Fruit fly (Drosophila melanogaster) whole organism, embryonic: Measurements from ENCODE around the gene ck.

ENCODE experiments used
- Asciz ChIP-seq: fragments of 200-800 bp; sonication (Bioruptor generic); optimal IDR thresholded peaks from 2 replicates; lab custom pipeline; 2017; ENCODE audit warnings: missing biosample characterization, mild to moderate bottlenecking, missing genetic modification characterization, missing genetic modification reagents
- BEAF-32 ChIP-seq: fragments of 200-800 bp; sonication (Bioruptor generic); optimal IDR thresholded peaks from 3 replicates; lab custom pipeline; 2017; ENCODE audit warnings: missing biosample characterization, missing genetic modification characterization, mild to moderate bottlenecking, moderate library complexity, missing genetic modification reagents
- CG10431 ChIP-seq: fragments of 200-800 bp; sonication (Bioruptor generic); optimal IDR thresholded peaks from 3 replicates; lab custom pipeline; 2018; ENCODE audit warnings: missing biosample characterization, mild to moderate bottlenecking, missing genetic modification characterization
- CG10543 ChIP-seq: fragments of 200-800 bp; sonication (Bioruptor generic); optimal IDR thresholded peaks from 3 replicates; lab custom pipeline; 2017; ENCODE audit warnings: missing biosample characterization, mild to moderate bottlenecking, missing genetic modification characterization, moderate library complexity
- CG11093 ChIP-seq: fragments of 200-800 bp; sonication (Bioruptor generic); IDR thresholded peaks from 3 replicates; pipeline ENCODE4 v1.3.6; 2022; ENCODE audit warnings: missing biosample characterization, missing genetic modification characterization
- CG11504 ChIP-seq: fragments of 200-800 bp; sonication (Bioruptor generic); optimal IDR thresholded peaks from 3 replicates; lab custom pipeline; 2019; ENCODE audit warnings: missing biosample characterization, mild to moderate bottlenecking, missing genetic modification characterization, moderate library complexity
- CG15514 ChIP-seq: fragments of 200-800 bp; sonication (Bioruptor generic); optimal IDR thresholded peaks from 3 replicates; lab custom pipeline; 2017; ENCODE audit warnings: missing biosample characterization, missing genetic modification characterization, mild to moderate bottlenecking, moderate library complexity, missing genetic modification reagents
- CG16779 ChIP-seq: fragments of 200-800 bp; sonication (Bioruptor generic); IDR thresholded peaks from 2 replicates; pipeline ENCODE4 v1.3.6; 2022; ENCODE audit warnings: missing biosample characterization, missing genetic modification characterization
- CG4707 ChIP-seq: fragments of 200-800 bp; sonication (Bioruptor generic); optimal IDR thresholded peaks from 2 replicates; lab custom pipeline; 2018; ENCODE audit warnings: missing biosample characterization, mild to moderate bottlenecking, missing genetic modification characterization, moderate library complexity
- CG4820 ChIP-seq: fragments of 200-800 bp; sonication (Bioruptor generic); optimal IDR thresholded peaks from 3 replicates; lab custom pipeline; 2016; ENCODE audit warnings: missing biosample characterization, missing genetic modification characterization
- CG6175 ChIP-seq: fragments of 200-800 bp; sonication (Bioruptor generic); IDR thresholded peaks from 3 replicates; pipeline ENCODE4 v1.3.6; 2022; ENCODE audit warnings: missing biosample characterization, missing genetic modification characterization
- CG7987 ChIP-seq: fragments of 200-800 bp; sonication (Bioruptor generic); optimal IDR thresholded peaks from 2 replicates; lab custom pipeline; 2018; ENCODE audit warnings: missing biosample characterization, mild to moderate bottlenecking, missing genetic modification characterization, moderate library complexity
- CG8089 ChIP-seq: fragments of 200-800 bp; sonication (Bioruptor generic); optimal IDR thresholded peaks from 3 replicates; lab custom pipeline; 2016; ENCODE audit warnings: missing biosample characterization, missing genetic modification characterization
- CG8290 ChIP-seq, 3 experiments: fragments of 200-800 bp; sonication (Bioruptor generic); optimal IDR thresholded peaks; 2 replicates each; lab custom pipeline; 2016 to 2019; ENCODE audit warnings: missing biosample characterization in 3 of 3, missing genetic modification characterization in 3 of 3, mild to moderate bottlenecking in 2 of 3, moderate library complexity in 1 of 3
- CG8359 ChIP-seq: fragments of 200-800 bp; sonication (Bioruptor generic); optimal IDR thresholded peaks from 2 replicates; lab custom pipeline; 2017; ENCODE audit warnings: missing biosample characterization, mild to moderate bottlenecking, missing genetic modification characterization, borderline replicate concordance
- CG9727 ChIP-seq: fragments of 200-800 bp; sonication (Bioruptor generic); optimal IDR thresholded peaks from 3 replicates; lab custom pipeline; 2017; ENCODE audit warnings: missing biosample characterization, mild to moderate bottlenecking, missing genetic modification characterization
- CG9817 ChIP-seq: fragments of 200-800 bp; sonication (Bioruptor generic); optimal IDR thresholded peaks from 2 replicates; lab custom pipeline; 2018; ENCODE audit warnings: missing biosample characterization, mild to moderate bottlenecking, missing genetic modification characterization, moderate library complexity
- CHES-1-like ChIP-seq: fragments of 200-800 bp; sonication (Bioruptor generic); optimal IDR thresholded peaks from 2 replicates; lab custom pipeline; 2016; ENCODE audit warnings: missing biosample characterization, missing genetic modification characterization
- CrebB ChIP-seq: fragments of 200-800 bp; sonication (Bioruptor generic); optimal IDR thresholded peaks from 3 replicates; lab custom pipeline; 2018; ENCODE audit warnings: missing biosample characterization, mild to moderate bottlenecking, missing genetic modification characterization
- Dp ChIP-seq: fragments of 200-800 bp; sonication (Bioruptor generic); optimal IDR thresholded peaks from 2 replicates; lab custom pipeline; 2018; ENCODE audit warnings: missing biosample characterization, mild to moderate bottlenecking, missing genetic modification characterization, moderate library complexity
- Hr39 ChIP-seq: fragments of >200 bp; optimal IDR thresholded peaks from 2 replicates; lab custom pipeline; 2017
- Kr ChIP-seq: fragments of 200-800 bp; sonication (Bioruptor generic); optimal IDR thresholded peaks from 2 replicates; lab custom pipeline; 2017; ENCODE audit warnings: missing biosample characterization, mild to moderate bottlenecking, missing genetic modification characterization
- MBD-R2 ChIP-seq: fragments of 200-800 bp; sonication (Bioruptor generic); IDR thresholded peaks from 2 replicates; pipeline ENCODE4 v1.3.6; 2022; ENCODE audit warnings: missing biosample characterization, missing genetic modification characterization
- Nf-YA ChIP-seq: fragments of 200-800 bp; sonication (Bioruptor generic); IDR thresholded peaks from 2 replicates; pipeline ENCODE4 v1.3.6; 2022; ENCODE audit warnings: missing biosample characterization, missing genetic modification characterization
- Opbp ChIP-seq: fragments of 200-800 bp; sonication (Bioruptor generic); IDR thresholded peaks from 3 replicates; pipeline ENCODE4 v1.3.6; 2022; ENCODE audit warnings: missing biosample characterization, missing genetic modification characterization; ENCODE audit not compliant: partially characterized antibody
- Rfx ChIP-seq: fragments of 200-800 bp; sonication (Bioruptor generic); IDR thresholded peaks from 2 replicates; pipeline ENCODE4 v1.3.6; 2022; ENCODE audit warnings: missing biosample characterization, missing genetic modification characterization
- Trl ChIP-seq, 3 experiments: fragments of >200 bp in 2 of 3; fragments of 200-800 bp in 1 of 3; sonication (Bioruptor generic) in 1 of 3; optimal IDR thresholded peaks; 2 replicates in 1 of 3; 3 replicates in 2 of 3; lab custom pipeline; 2016 to 2017; ENCODE audit warnings: missing biosample characterization in 1 of 3, missing genetic modification characterization in 1 of 3
- abd-A ChIP-seq: fragments of 200-800 bp; sonication (Bioruptor generic); optimal IDR thresholded peaks from 3 replicates; lab custom pipeline; 2019; ENCODE audit warnings: missing biosample characterization, mild to moderate bottlenecking, missing genetic modification characterization, moderate library complexity
- bigmax ChIP-seq: fragments of 200-800 bp; sonication (Bioruptor generic); optimal IDR thresholded peaks from 2 replicates; lab custom pipeline; 2018; ENCODE audit warnings: missing biosample characterization, mild to moderate bottlenecking, missing genetic modification characterization
- chif ChIP-seq, 2 experiments: fragments of 200-800 bp; sonication (Bioruptor generic); optimal IDR thresholded peaks; 3 replicates each; lab custom pipeline; 2016; ENCODE audit warnings: missing biosample characterization in 2 of 2, missing genetic modification characterization in 2 of 2
- croc ChIP-seq: fragments of 200-800 bp; sonication (Bioruptor generic); conservative IDR thresholded peaks from 3 replicates; pipeline ENCODE4 v1.3.6; 2022; ENCODE audit warnings: missing biosample characterization, missing genetic modification characterization
- dm ChIP-seq: fragments of 200-800 bp; sonication (Bioruptor generic); optimal IDR thresholded peaks from 3 replicates; lab custom pipeline; 2016; ENCODE audit warnings: missing biosample characterization, missing genetic modification characterization
- dmrt99B ChIP-seq: fragments of 200-800 bp; sonication (Bioruptor generic); optimal IDR thresholded peaks from 2 replicates; lab custom pipeline; 2018; ENCODE audit warnings: missing biosample characterization, mild to moderate bottlenecking, missing genetic modification characterization, moderate library complexity
- en ChIP-seq: fragments of 200-800 bp; sonication (Bioruptor generic); optimal IDR thresholded peaks from 2 replicates; lab custom pipeline; 2016; ENCODE audit warnings: missing biosample characterization, missing genetic modification characterization
- fd102C ChIP-seq: fragments of 200-800 bp; sonication (Bioruptor generic); optimal IDR thresholded peaks from 2 replicates; lab custom pipeline; 2018; ENCODE audit warnings: missing biosample characterization, mild to moderate bottlenecking, missing genetic modification characterization, moderate library complexity
- inv ChIP-seq: fragments of 200-800 bp; sonication (Bioruptor generic); IDR thresholded peaks from 2 replicates; pipeline ENCODE4 v1.3.6; 2022; ENCODE audit warnings: missing biosample characterization, missing genetic modification characterization; ENCODE audit not compliant: partially characterized antibody
- lab ChIP-seq: fragments of 200-800 bp; sonication (Bioruptor generic); optimal IDR thresholded peaks from 3 replicates; lab custom pipeline; 2017; ENCODE audit warnings: missing biosample characterization, missing genetic modification characterization, mild to moderate bottlenecking, moderate library complexity, missing genetic modification reagents
- mirr ChIP-seq: fragments of 200-800 bp; sonication (Bioruptor generic); optimal IDR thresholded peaks from 3 replicates; lab custom pipeline; 2018; ENCODE audit warnings: missing biosample characterization, mild to moderate bottlenecking, missing genetic modification characterization
- p53 ChIP-seq: fragments of 200-800 bp; sonication (Bioruptor generic); optimal IDR thresholded peaks from 2 replicates; lab custom pipeline; 2016; ENCODE audit warnings: missing biosample characterization, missing genetic modification characterization
- peb ChIP-seq: fragments of 200-800 bp; sonication (Bioruptor generic); IDR thresholded peaks from 2 replicates; pipeline ENCODE4 v1.3.6; 2022; ENCODE audit warnings: missing biosample characterization, missing genetic modification characterization
- pum ChIP-seq: fragments of 200-800 bp; sonication (Bioruptor generic); optimal IDR thresholded peaks from 2 replicates; lab custom pipeline; 2016; ENCODE audit warnings: missing biosample characterization, missing genetic modification characterization
- rib ChIP-seq: fragments of 200-800 bp; sonication (Bioruptor generic); IDR thresholded peaks from 2 replicates; pipeline ENCODE4 v1.3.6; 2022; ENCODE audit warnings: missing biosample characterization, missing genetic modification characterization
- sens ChIP-seq: fragments of 200-800 bp; sonication (Bioruptor generic); peaks from one replicate; lab custom pipeline; 2016; ENCODE audit warnings: missing biosample characterization, missing genetic modification characterization
- slbo ChIP-seq: fragments of 200-800 bp; sonication (Bioruptor generic); IDR thresholded peaks from 2 replicates; pipeline ENCODE4 v1.3.6; 2022; ENCODE audit warnings: missing biosample characterization, missing genetic modification characterization
- tna ChIP-seq: fragments of 200-800 bp; sonication (Bioruptor generic); IDR thresholded peaks from 2 replicates; pipeline ENCODE4 v1.3.6; 2022; ENCODE audit warnings: missing biosample characterization, missing genetic modification characterization; ENCODE audit not compliant: partially characterized antibody
- trem ChIP-seq: fragments of 200-800 bp; optimal IDR thresholded peaks from 3 replicates; lab custom pipeline; 2019; ENCODE audit warnings: missing biosample characterization, mild to moderate bottlenecking, missing genetic modification characterization, moderate library complexity
- vfl ChIP-seq: fragments of 200-800 bp; sonication (Bioruptor generic); optimal IDR thresholded peaks from 2 replicates; lab custom pipeline; 2016; ENCODE audit warnings: missing biosample characterization, missing genetic modification characterization
- vvl ChIP-seq: fragments of 200-800 bp; sonication (Bioruptor generic); IDR thresholded peaks from 2 replicates; pipeline ENCODE4 v1.3.6; 2022; ENCODE audit warnings: missing biosample characterization, missing genetic modification characterization
- yki ChIP-seq: fragments of >200 bp; optimal IDR thresholded peaks from 3 replicates; lab custom pipeline; 2018
- zen2 ChIP-seq: fragments of 200-800 bp; sonication (Bioruptor generic); IDR thresholded peaks from 3 replicates; pipeline ENCODE4 v1.3.6; 2022; ENCODE audit warnings: missing biosample characterization, missing genetic modification characterization; ENCODE audit not compliant: partially characterized antibody

ck gene

DNA sequence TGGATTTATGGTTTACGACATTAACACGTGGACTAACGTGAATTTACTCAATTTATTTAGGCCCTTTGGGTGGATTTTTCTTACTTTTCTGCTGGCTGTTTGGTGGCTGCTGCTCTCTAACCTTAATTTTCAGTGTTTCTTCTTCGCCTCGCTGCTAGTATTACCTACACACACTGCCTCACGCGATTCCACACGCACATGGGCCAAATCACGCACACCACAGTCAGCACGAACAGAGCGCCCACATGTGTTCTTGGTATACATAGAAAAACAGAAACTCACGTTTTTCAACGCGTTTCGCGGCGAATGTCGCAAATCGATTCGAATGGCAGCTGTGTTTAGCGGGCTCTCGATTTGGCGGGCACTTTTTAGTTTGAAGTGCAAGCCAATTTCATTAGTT, 10.2 kb upstream of the ck start (continued):
- TF ChIP-seq CG9817 (tag; lab: Kevin White, UChicago): peak; percentile 15
- peak; percentile 99 for TF ChIP-seq bigmax
- peak; percentile 64 for TF ChIP-seq tna
- peak; percentile 91 for TF ChIP-seq BEAF-32 (GFP tag; lab: Kevin White, UChicago)
- TF ChIP-seq croc (GFP tag; lab: Robert Waterston, UW): no peak
- no peak for TF ChIP-seq CG8089
- TF ChIP-seq en (GFP tag; lab: Kevin White, UChicago): no peak
- TF ChIP-seq peb (GFP tag; lab: Robert Waterston, UW): no peak
- TF ChIP-seq CG10431: peak; percentile 14
- peak; percentile 93 for TF ChIP-seq CG7987 (GFP tag; lab: Kevin White, UChicago)
- TF ChIP-seq CG8290 (GFP tag; optimal IDR thresholded peaks at IDR 0.05; lab: Kevin White, UChicago): peak; percentile 34
- TF ChIP-seq CG8290 (tag; optimal IDR thresholded peaks at IDR 0.05; lab: Kevin White, UChicago): peak in 1 of 2 experiments; percentile 86
- TF ChIP-seq Asciz: no peak
- peak; percentile 79 for TF ChIP-seq yki (lab: Kevin White, UChicago)
- peak; percentile 53 for TF ChIP-seq CrebB (tag; lab: Kevin White, UChicago)
- TF ChIP-seq p53: no peak
- TF ChIP-seq CHES-1-like (GFP tag; lab: Kevin White, UChicago): peak; percentile 34
- TF ChIP-seq chif (GFP tag; optimal IDR thresholded peaks at IDR 0.05; lab: Kevin White, UChicago): peak in 1 of 2 experiments; percentile 6
- TF ChIP-seq sens: peak; percentile 66
- TF ChIP-seq Dp (GFP tag; lab: Kevin White, UChicago): peak; percentile 100
- TF ChIP-seq Nf-YA (GFP tag; lab: Robert Waterston, UW): 0 out of 2 replicates have a peak, but pooled peaks have one; percentile 15
- peak; percentile 25 for TF ChIP-seq CG4820 (GFP tag; lab: Kevin White, UChicago)
- no peak for TF ChIP-seq fd102C (GFP tag; lab: Kevin White, UChicago)
- no peak for TF ChIP-seq CG11093
- peak; percentile 87 for TF ChIP-seq CG15514 (GFP tag; lab: Kevin White, UChicago)
- TF ChIP-seq rib (GFP tag; lab: Robert Waterston, UW): no peak
- peak; percentile 68 for TF ChIP-seq CG10543 (GFP tag; lab: Kevin White, UChicago)
- no peak for TF ChIP-seq vvl
- peak; percentile 77 for TF ChIP-seq trem (tag; lab: Kevin White, UChicago)
- peak; percentile 76 for TF ChIP-seq lab (GFP tag; lab: Kevin White, UChicago)
- TF ChIP-seq mirr (GFP tag; lab: Kevin White, UChicago): peak; percentile 77
- no peak for TF ChIP-seq CG9727
- peak; percentile 100 for TF ChIP-seq dm
- no peak for TF ChIP-seq CG4707 (GFP tag; lab: Kevin White, UChicago)
- no peak for TF ChIP-seq Kr (GFP tag; lab: Kevin White, UChicago)
- no peak for TF ChIP-seq CG6175 (GFP tag; lab: Robert Waterston, UW)
- TF ChIP-seq slbo: peak; percentile 38; the same call in 1 of the 2 replicates
- TF ChIP-seq Rfx: peak; percentile 75
- peak; percentile 15 for TF ChIP-seq pum (GFP tag; lab: Kevin White, UChicago)
- no peak; the same call in 2 of the 3 replicates for TF ChIP-seq zen2
- TF ChIP-seq CG16779 (GFP tag; lab: Robert Waterston, UW): no peak
- no peak for TF ChIP-seq CG8359 (GFP tag; lab: Kevin White, UChicago)
- TF ChIP-seq dmrt99B (tag; lab: Kevin White, UChicago): peak; percentile 8
- peak; percentile 51 for TF ChIP-seq CG11504 (tag; lab: Kevin White, UChicago)
- TF ChIP-seq Hr39 (lab: Kevin White, UChicago): no peak
- TF ChIP-seq abd-A: peak; percentile 54
- TF ChIP-seq inv (GFP tag; lab: Robert Waterston, UW): peak; percentile 78; the same call in 1 of the 2 replicates
- no peak for TF ChIP-seq Trl (optimal IDR thresholded peaks at IDR 0.05; lab: Kevin White, UChicago)
- peak; percentile 9 for TF ChIP-seq Trl (GFP tag; optimal IDR thresholded peaks at IDR 0.05; lab: Kevin White, UChicago)
- TF ChIP-seq Opbp: peak; percentile 91
- no peak for TF ChIP-seq vfl
- TF ChIP-seq MBD-R2 (GFP tag; lab: Robert Waterston, UW): peak; percentile 68
